Fruit fly (Drosophila melanogaster) whole organism, embryonic: ENCODE measurements around the gene Patsas.
A peak's percentile ranks its signal among the peaks of the same experiment; 100 is the strongest.

Source experiments
- Blimp-1 ChIP-seq: fragments of 200-800 bp; sonication (Bioruptor generic); optimal IDR thresholded peaks from 3 replicates; lab custom pipeline; 2018; ENCODE audit warnings: missing biosample characterization, missing genetic modification characterization, mild to moderate bottlenecking, moderate library complexity, missing genetic modification reagents
- CG11695 ChIP-seq: fragments of 200-800 bp; sonication (Bioruptor generic); IDR thresholded peaks from 3 replicates; pipeline ENCODE4 v1.3.6; 2022; ENCODE audit warnings: missing biosample characterization, missing genetic modification characterization
- CG13424 ChIP-seq: fragments of 200-800 bp; sonication (Bioruptor generic); optimal IDR thresholded peaks from 2 replicates; lab custom pipeline; 2019; ENCODE audit warnings: missing biosample characterization, mild to moderate bottlenecking, missing genetic modification characterization, moderate library complexity
- CG15479 ChIP-seq: fragments of 200-800 bp; sonication (Bioruptor generic); optimal IDR thresholded peaks from 3 replicates; lab custom pipeline; 2019; ENCODE audit warnings: missing biosample characterization, mild to moderate bottlenecking, missing genetic modification characterization, moderate library complexity
- CG15601 ChIP-seq: fragments of 200-800 bp; sonication (Bioruptor generic); optimal IDR thresholded peaks from 3 replicates; lab custom pipeline; 2019; ENCODE audit warnings: missing biosample characterization, mild to moderate bottlenecking, missing genetic modification characterization, moderate library complexity
- CG17186 ChIP-seq: fragments of 200-800 bp; sonication (Bioruptor generic); optimal IDR thresholded peaks from 3 replicates; lab custom pipeline; 2017; ENCODE audit warnings: missing biosample characterization, missing genetic modification reagents, missing genetic modification characterization
- CG17361 ChIP-seq: fragments of 200-800 bp; sonication (Bioruptor generic); IDR thresholded peaks from 3 replicates; pipeline ENCODE4 v1.3.6; 2022; ENCODE audit warnings: missing biosample characterization, missing genetic modification characterization
- CG17385 ChIP-seq: fragments of 200-800 bp; sonication (Bioruptor generic); optimal IDR thresholded peaks from 3 replicates; lab custom pipeline; 2018; ENCODE audit warnings: missing biosample characterization, mild to moderate bottlenecking, missing genetic modification characterization
- CG17802 ChIP-seq: fragments of 200-800 bp; sonication (Bioruptor generic); optimal IDR thresholded peaks from 2 replicates; lab custom pipeline; 2018; ENCODE audit warnings: missing biosample characterization, mild to moderate bottlenecking, missing genetic modification characterization, moderate library complexity
- CG32772 ChIP-seq: fragments of 200-800 bp; sonication (Bioruptor generic); IDR thresholded peaks from 2 replicates; pipeline ENCODE4 v1.3.6; 2022; ENCODE audit warnings: missing biosample characterization, missing genetic modification characterization
- CG34224 ChIP-seq: fragments of 200-800 bp; sonication (Bioruptor generic); IDR thresholded peaks from 3 replicates; pipeline ENCODE4 v1.3.6; 2022; ENCODE audit warnings: missing biosample characterization, missing genetic modification characterization; ENCODE audit not compliant: partially characterized antibody
- CG4617 ChIP-seq: fragments of 200-800 bp; sonication (Bioruptor generic); optimal IDR thresholded peaks from 3 replicates; lab custom pipeline; 2016; ENCODE audit warnings: missing biosample characterization, missing genetic modification characterization, borderline replicate concordance
- CG4707 ChIP-seq: fragments of 200-800 bp; sonication (Bioruptor generic); optimal IDR thresholded peaks from 2 replicates; lab custom pipeline; 2018; ENCODE audit warnings: missing biosample characterization, mild to moderate bottlenecking, missing genetic modification characterization, moderate library complexity
- CG4820 ChIP-seq: fragments of 200-800 bp; sonication (Bioruptor generic); optimal IDR thresholded peaks from 3 replicates; lab custom pipeline; 2016; ENCODE audit warnings: missing biosample characterization, missing genetic modification characterization
- CG7271 ChIP-seq: fragments of 200-800 bp; sonication (Bioruptor generic); optimal IDR thresholded peaks from 2 replicates; lab custom pipeline; 2018; ENCODE audit warnings: missing biosample characterization, mild to moderate bottlenecking, missing genetic modification characterization, moderate library complexity
- CG7987 ChIP-seq: fragments of 200-800 bp; sonication (Bioruptor generic); optimal IDR thresholded peaks from 2 replicates; lab custom pipeline; 2018; ENCODE audit warnings: missing biosample characterization, mild to moderate bottlenecking, missing genetic modification characterization, moderate library complexity
- CG9437 ChIP-seq: fragments of 200-800 bp; sonication (Bioruptor generic); optimal IDR thresholded peaks from 2 replicates; lab custom pipeline; 2018; ENCODE audit warnings: missing biosample characterization, mild to moderate bottlenecking, missing genetic modification characterization
- Dek ChIP-seq: fragments of 200-800 bp; sonication (Bioruptor generic); optimal IDR thresholded peaks from 3 replicates; lab custom pipeline; 2019; ENCODE audit warnings: missing biosample characterization, mild to moderate bottlenecking, missing genetic modification characterization, moderate library complexity
- Dip3 ChIP-seq: fragments of 200-800 bp; sonication (Bioruptor generic); optimal IDR thresholded peaks from 3 replicates; lab custom pipeline; 2016; ENCODE audit warnings: missing biosample characterization, missing genetic modification characterization
- Dp ChIP-seq: fragments of 200-800 bp; sonication (Bioruptor generic); optimal IDR thresholded peaks from 2 replicates; lab custom pipeline; 2018; ENCODE audit warnings: missing biosample characterization, mild to moderate bottlenecking, missing genetic modification characterization, moderate library complexity
- Drgx ChIP-seq: fragments of 200-800 bp; sonication (Bioruptor generic); IDR thresholded peaks from 2 replicates; pipeline ENCODE4 v1.3.6; 2022; ENCODE audit warnings: missing biosample characterization, missing genetic modification characterization
- Hand ChIP-seq: fragments of 200-800 bp; sonication (Bioruptor generic); optimal IDR thresholded peaks from 2 replicates; lab custom pipeline; 2017; ENCODE audit warnings: mild to moderate bottlenecking, missing biosample characterization, missing genetic modification reagents, missing genetic modification characterization
- Hr3 ChIP-seq: fragments of 200-800 bp; sonication (Bioruptor generic); optimal IDR thresholded peaks from 3 replicates; lab custom pipeline; 2016; ENCODE audit warnings: missing biosample characterization, missing genetic modification characterization
- Hr78 ChIP-seq, 2 experiments: fragments of 200-800 bp in 1 of 2; fragments of >200 bp in 1 of 2; sonication (Bioruptor generic) in 1 of 2; optimal IDR thresholded peaks; 2 replicates each; lab custom pipeline; 2017 to 2019; ENCODE audit warnings: missing biosample characterization in 2 of 2, missing genetic modification characterization in 2 of 2, mild to moderate bottlenecking in 1 of 2, moderate library complexity in 1 of 2
- NfI ChIP-seq: fragments of 200-800 bp; sonication (Bioruptor generic); optimal IDR thresholded peaks from 3 replicates; lab custom pipeline; 2018; ENCODE audit warnings: missing biosample characterization, mild to moderate bottlenecking, missing genetic modification characterization, moderate library complexity
- Oaz ChIP-seq: fragments of 200-800 bp; sonication (Bioruptor generic); IDR thresholded peaks from 2 replicates; pipeline ENCODE4 v1.3.6; 2022; ENCODE audit warnings: missing biosample characterization, missing genetic modification characterization
- Opbp ChIP-seq: fragments of 200-800 bp; sonication (Bioruptor generic); IDR thresholded peaks from 3 replicates; pipeline ENCODE4 v1.3.6; 2022; ENCODE audit warnings: missing biosample characterization, missing genetic modification characterization; ENCODE audit not compliant: partially characterized antibody
- Optix ChIP-seq: fragments of 200-800 bp; sonication (Bioruptor generic); IDR thresholded peaks from 3 replicates; pipeline ENCODE4 v1.3.6; 2022; ENCODE audit warnings: missing biosample characterization, missing genetic modification characterization
- Spps ChIP-seq: fragments of 200-800 bp; sonication (Bioruptor generic); optimal IDR thresholded peaks from 2 replicates; lab custom pipeline; 2018; ENCODE audit warnings: missing biosample characterization, mild to moderate bottlenecking, missing genetic modification characterization
- Trl ChIP-seq, 3 experiments: fragments of >200 bp in 2 of 3; fragments of 200-800 bp in 1 of 3; sonication (Bioruptor generic) in 1 of 3; optimal IDR thresholded peaks; 2 replicates in 1 of 3; 3 replicates in 2 of 3; lab custom pipeline; 2016 to 2017; ENCODE audit warnings: missing biosample characterization in 1 of 3, missing genetic modification characterization in 1 of 3
- Vsx1 ChIP-seq: fragments of 200-800 bp; sonication (Bioruptor generic); optimal IDR thresholded peaks from 2 replicates; lab custom pipeline; 2017; ENCODE audit warnings: missing biosample characterization, mild to moderate bottlenecking, missing genetic modification characterization, missing genetic modification reagents
- fru ChIP-seq: fragments of >200 bp; optimal IDR thresholded peaks from 2 replicates; lab custom pipeline; 2017
- gfzf ChIP-seq: fragments of 200-800 bp; sonication (Bioruptor generic); optimal IDR thresholded peaks from 2 replicates; lab custom pipeline; 2016; ENCODE audit warnings: missing biosample characterization, mild to moderate bottlenecking, missing genetic modification characterization, moderate library complexity
- grn ChIP-seq: fragments of 200-800 bp; sonication (Bioruptor generic); optimal IDR thresholded peaks from 3 replicates; lab custom pipeline; 2017; ENCODE audit warnings: missing biosample characterization, missing genetic modification characterization
- hkb ChIP-seq, 2 experiments: fragments of 200-800 bp in 1 of 2; fragments of >200 bp in 1 of 2; sonication (Bioruptor generic) in 1 of 2; IDR thresholded peaks in 1 of 2; optimal IDR thresholded peaks in 1 of 2; 2 replicates each; pipeline versions ENCODE4 v1.3.6 to Lab custom; 2017 to 2022; ENCODE audit warnings: missing biosample characterization in 1 of 2, missing genetic modification characterization in 1 of 2
- hth ChIP-seq: fragments of >200 bp; optimal IDR thresholded peaks from 2 replicates; lab custom pipeline; 2017; ENCODE audit warnings: inconsistent platforms
- inv ChIP-seq: fragments of 200-800 bp; sonication (Bioruptor generic); IDR thresholded peaks from 2 replicates; pipeline ENCODE4 v1.3.6; 2022; ENCODE audit warnings: missing biosample characterization, missing genetic modification characterization; ENCODE audit not compliant: partially characterized antibody
- nom ChIP-seq: fragments of 200-800 bp; sonication (Bioruptor generic); optimal IDR thresholded peaks from 2 replicates; lab custom pipeline; 2017; ENCODE audit warnings: missing biosample characterization, missing genetic modification characterization, mild to moderate bottlenecking, moderate library complexity, missing genetic modification reagents
- org-1 ChIP-seq: fragments of 200-800 bp; sonication (Bioruptor generic); optimal IDR thresholded peaks from 2 replicates; lab custom pipeline; 2017; ENCODE audit warnings: missing biosample characterization, missing genetic modification characterization
- phol ChIP-seq: fragments of 200-800 bp; sonication (Bioruptor generic); optimal IDR thresholded peaks from 3 replicates; lab custom pipeline; 2018; ENCODE audit warnings: missing biosample characterization, mild to moderate bottlenecking, missing genetic modification characterization, moderate library complexity
- sqz ChIP-seq: fragments of 200-800 bp; sonication (Bioruptor generic); optimal IDR thresholded peaks from 3 replicates; lab custom pipeline; 2018; ENCODE audit warnings: missing biosample characterization, mild to moderate bottlenecking, missing genetic modification characterization
- vvl ChIP-seq: fragments of 200-800 bp; sonication (Bioruptor generic); IDR thresholded peaks from 2 replicates; pipeline ENCODE4 v1.3.6; 2022; ENCODE audit warnings: missing biosample characterization, missing genetic modification characterization
- wdn ChIP-seq: fragments of 200-800 bp; sonication (Bioruptor generic); IDR thresholded peaks from 2 replicates; pipeline ENCODE4 v1.3.6; 2022; ENCODE audit warnings: missing biosample characterization, missing genetic modification characterization
- yki ChIP-seq: fragments of >200 bp; optimal IDR thresholded peaks from 3 replicates; lab custom pipeline; 2018
- z ChIP-seq: fragments of 200-800 bp; sonication (Bioruptor generic); IDR thresholded peaks from 3 replicates; pipeline ENCODE4 v1.3.6; 2022; ENCODE audit warnings: missing biosample characterization, missing genetic modification characterization
- zf30C ChIP-seq: fragments of 200-800 bp; sonication (Bioruptor generic); optimal IDR thresholded peaks from 3 replicates; lab custom pipeline; 2018; ENCODE audit warnings: missing biosample characterization, mild to moderate bottlenecking, missing genetic modification characterization

The Patsas gene

DNA sequence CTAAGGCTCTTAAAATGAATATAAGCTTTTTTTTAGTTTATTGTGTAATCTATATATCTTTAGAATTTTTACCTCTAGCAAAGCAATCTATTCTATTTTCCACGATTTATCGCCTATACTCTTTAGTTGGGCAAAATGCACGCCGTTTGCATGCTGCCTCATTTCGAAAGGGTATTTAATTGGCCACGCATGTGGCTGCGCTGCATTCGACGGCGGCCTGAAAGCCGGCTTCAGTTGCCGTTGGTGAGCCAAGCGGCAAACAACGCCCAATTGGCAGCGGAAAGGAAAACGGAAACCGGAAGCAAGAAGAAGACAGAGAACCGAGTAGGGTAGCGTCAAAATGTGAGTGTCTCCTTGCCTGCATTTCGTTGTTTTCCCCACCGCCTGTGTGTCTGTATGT lies 27.2 kb downstream of the Patsas start, which contains the start of gene CG14947 (continued):
- no peak for TF ChIP-seq Optix
- no peak for TF ChIP-seq Hr3 (GFP tag; lab: Kevin White, UChicago)
- TF ChIP-seq Vsx1 (GFP tag; lab: Kevin White, UChicago): peak; percentile 43
- TF ChIP-seq gfzf (GFP tag; lab: Kevin White, UChicago): no peak
- no peak for TF ChIP-seq CG17361
- no peak for TF ChIP-seq yki (lab: Kevin White, UChicago)
- TF ChIP-seq Dp (GFP tag; lab: Kevin White, UChicago): no peak
- no peak for TF ChIP-seq org-1 (GFP tag; lab: Kevin White, UChicago)
- TF ChIP-seq Dek: no peak
- no peak for TF ChIP-seq CG4707 (GFP tag; lab: Kevin White, UChicago)
- no peak for TF ChIP-seq zf30C (GFP tag; lab: Kevin White, UChicago)
- no peak for TF ChIP-seq grn (GFP tag; lab: Kevin White, UChicago)
- no peak for TF ChIP-seq hkb (optimal IDR thresholded peaks at IDR 0.05; lab: Kevin White, UChicago)
- no peak for TF ChIP-seq hkb (GFP tag; IDR thresholded peaks at IDR 0.05; lab: Robert Waterston, UW)
- no peak for TF ChIP-seq Hand
- no peak for TF ChIP-seq Opbp (GFP tag; lab: Robert Waterston, UW)
- TF ChIP-seq CG34224: no peak
- TF ChIP-seq z (GFP tag; lab: Robert Waterston, UW): no peak
- TF ChIP-seq Drgx (GFP tag; lab: Robert Waterston, UW): no peak
- TF ChIP-seq wdn (GFP tag; lab: Robert Waterston, UW): no peak
- TF ChIP-seq CG11695 (GFP tag; lab: Robert Waterston, UW): no peak
- TF ChIP-seq CG4617 (GFP tag; lab: Kevin White, UChicago): no peak
- TF ChIP-seq CG15601: no peak
- TF ChIP-seq Oaz (GFP tag; lab: Robert Waterston, UW): no peak
- peak; percentile 9 for TF ChIP-seq phol (tag; lab: Kevin White, UChicago)
- TF ChIP-seq CG13424 (tag; lab: Kevin White, UChicago): no peak
- no peak for TF ChIP-seq CG7987 (GFP tag; lab: Kevin White, UChicago)
- no peak for TF ChIP-seq inv (GFP tag; lab: Robert Waterston, UW)
- TF ChIP-seq NfI: no peak
- TF ChIP-seq CG15479 (GFP tag; lab: Kevin White, UChicago): peak; percentile 39
- TF ChIP-seq, all 482 proteins: peak for 54

DNA sequence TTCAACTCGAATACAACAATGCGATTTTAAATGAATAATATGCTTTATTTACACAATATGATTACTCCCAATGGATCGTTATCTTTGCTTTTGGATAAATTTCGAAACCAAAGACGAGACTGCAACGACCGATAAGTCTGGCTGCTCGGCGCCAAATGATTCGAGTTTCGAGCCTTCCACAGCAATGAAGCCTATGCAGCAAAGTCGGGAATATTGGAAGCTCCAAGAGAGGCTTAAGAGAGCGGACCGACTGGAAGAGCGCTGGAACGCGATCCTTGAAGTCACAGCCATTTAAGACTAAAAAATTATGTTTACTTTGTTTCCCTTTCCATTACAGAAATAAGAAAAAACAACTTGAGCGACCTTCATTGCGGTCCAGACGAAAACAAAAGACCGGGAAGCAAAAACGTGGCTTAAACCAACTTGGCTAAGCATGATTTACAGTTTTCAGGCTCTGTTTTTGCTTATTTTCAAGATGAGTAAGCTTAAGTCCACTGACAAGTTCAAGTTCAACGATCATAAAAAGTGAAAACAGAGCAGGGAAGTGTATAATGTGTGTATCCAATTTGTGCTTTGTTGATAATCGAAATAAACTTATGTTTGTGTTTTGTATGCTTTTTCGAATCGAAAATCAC lies 36.4 kb downstream of the Patsas start, which contains the start of gene firl:
Gene firl (minus strand): TSS at position 159 of the 635 bp plus-strand sequence.
- no peak for TF ChIP-seq inv (GFP tag; lab: Robert Waterston, UW)
- peak in 1 of 2 experiments; percentile 11 for TF ChIP-seq Trl (optimal IDR thresholded peaks at IDR 0.05; lab: Kevin White, UChicago)
- no peak for TF ChIP-seq Trl (GFP tag; optimal IDR thresholded peaks at IDR 0.05; lab: Kevin White, UChicago)
- TF ChIP-seq CG32772 (GFP tag; lab: Robert Waterston, UW): no peak
- peak; percentile 55 for TF ChIP-seq nom
- TF ChIP-seq Blimp-1 (GFP tag; lab: Kevin White, UChicago): peak; percentile 53

dm6 chr2L:12065683-12066386 lies 37.2 kb downstream of the Patsas start:
- TF ChIP-seq sqz: peak; percentile 89
- TF ChIP-seq CG9437: peak; percentile 1
- TF ChIP-seq hth (lab: Kevin White, UChicago): no peak
- no peak for TF ChIP-seq Hr78 (GFP tag; optimal IDR thresholded peaks at IDR 0.05; lab: Kevin White, UChicago)
- TF ChIP-seq CG17385 (GFP tag; lab: Kevin White, UChicago): peak; percentile 9
- TF ChIP-seq CG4820 (GFP tag; lab: Kevin White, UChicago): no peak
- TF ChIP-seq CG7271 (tag; lab: Kevin White, UChicago): peak; percentile 27
- peak; percentile 46 for TF ChIP-seq Spps (tag; lab: Kevin White, UChicago)
- peak; percentile 58 for TF ChIP-seq CG15601
- TF ChIP-seq CG13424 (tag; lab: Kevin White, UChicago): peak; percentile 44
- no peak for TF ChIP-seq fru (lab: Kevin White, UChicago)
- peak; percentile 62; the same call in 1 of the 2 replicates for TF ChIP-seq vvl
- no peak for TF ChIP-seq CG17186 (GFP tag; lab: Kevin White, UChicago)
- TF ChIP-seq CG17802 (tag; lab: Kevin White, UChicago): no peak
- TF ChIP-seq Dip3 (GFP tag; lab: Kevin White, UChicago): no peak
